Fruit fly (Drosophila melanogaster): ENCODE measurements around the gene CG8353.

Gene CG8353

dm6 chr2L:8239712-8240245 is 25.9 kb downstream of the CG8353 start, which contains the start of gene Pvr (continued):
- TF ChIP-seq CG12219 (GFP tag; optimal IDR thresholded peaks at IDR 0.05), result no peak
- peak; percentile 88 for TF ChIP-seq Jarid2 (GFP tag; optimal IDR thresholded peaks at IDR 0.05)
- TF ChIP-seq mld (GFP tag; IDR thresholded peaks at IDR 0.05; ENCODE audit: partially characterized antibody), result peak; percentile 82
- no peak for TF ChIP-seq Side (GFP tag; optimal IDR thresholded peaks at IDR 0.05)
- peak; percentile 95 for TF ChIP-seq BEAF-32 (GFP tag; optimal IDR thresholded peaks at IDR 0.05)
- TF ChIP-seq dpn (GFP tag; optimal IDR thresholded peaks at IDR 0.05), result peak in 1 of 2 experiments; percentile 21
- TF ChIP-seq peb (GFP tag; IDR thresholded peaks at IDR 0.05), result no peak
- peak; percentile 70 for TF ChIP-seq pzg (GFP tag; optimal IDR thresholded peaks at IDR 0.05)
- TF ChIP-seq CG6791 (GFP tag; IDR thresholded peaks at IDR 0.05; ENCODE audit: partially characterized antibody), result peak; percentile 95
- peak; percentile 94 for TF ChIP-seq inv (GFP tag; IDR thresholded peaks at IDR 0.05; ENCODE audit: partially characterized antibody)
- peak; percentile 15; the same call in 1 of the 2 replicates for TF ChIP-seq stc (GFP tag; IDR thresholded peaks at IDR 0.05)
- no peak for TF ChIP-seq Bdp1 (GFP tag; optimal IDR thresholded peaks at IDR 0.05)
- TF ChIP-seq Fer3 (tag; optimal IDR thresholded peaks at IDR 0.05), result no peak
- TF ChIP-seq CG6813 (GFP tag; optimal IDR thresholded peaks at IDR 0.05), result no peak
- TF ChIP-seq trem (tag; optimal IDR thresholded peaks at IDR 0.05), result peak; percentile 67
- peak; percentile 39 for TF ChIP-seq CG32532 (GFP tag; IDR thresholded peaks at IDR 0.05)
- TF ChIP-seq BtbVII (GFP tag; optimal IDR thresholded peaks at IDR 0.05), result peak; percentile 18
- TF ChIP-seq NC2β (GFP tag; optimal IDR thresholded peaks at IDR 0.05), result no peak
- no peak for TF ChIP-seq kay (GFP tag; optimal IDR thresholded peaks at IDR 0.05)
- TF ChIP-seq Mad (GFP tag; optimal IDR thresholded peaks at IDR 0.05), result peak; percentile 0
- peak; percentile 4 for TF ChIP-seq Max (GFP tag; optimal IDR thresholded peaks at IDR 0.05)
- TF ChIP-seq dmrt99B (tag; optimal IDR thresholded peaks at IDR 0.05), result no peak
- TF ChIP-seq CG17328 (GFP tag; IDR thresholded peaks at IDR 0.05), result no peak
- TF ChIP-seq vvl (GFP tag; IDR thresholded peaks at IDR 0.05), result peak; percentile 31; the same call in 1 of the 2 replicates
- TF ChIP-seq tll (GFP tag; optimal IDR thresholded peaks at IDR 0.05), result peak in 1 of 2 experiments; percentile 14
- no peak for TF ChIP-seq CkIIα-i1 (GFP tag; IDR thresholded peaks at IDR 0.05)
- TF ChIP-seq CG8478 (optimal IDR thresholded peaks at IDR 0.05), result no peak
- TF ChIP-seq CG3995 (GFP tag; optimal IDR thresholded peaks at IDR 0.05), result peak; percentile 93
- TF ChIP-seq ems (GFP tag; optimal IDR thresholded peaks at IDR 0.05), result peak; percentile 32
- TF ChIP-seq Hmr (GFP tag; optimal IDR thresholded peaks at IDR 0.05), result peak; percentile 64
- TF ChIP-seq CoRest (tag; optimal IDR thresholded peaks at IDR 0.05), result peak; percentile 29
- TF ChIP-seq CG13624 (GFP tag; optimal IDR thresholded peaks at IDR 0.05), result peak; percentile 51
- TF ChIP-seq Adf1 (GFP tag; IDR thresholded peaks at IDR 0.05), result peak; percentile 21; the same call in 1 of the 2 replicates
- TF ChIP-seq Ets97D (GFP tag; optimal IDR thresholded peaks at IDR 0.05), result peak; percentile 71
- TF ChIP-seq CG9437 (GFP tag; optimal IDR thresholded peaks at IDR 0.05), result peak; percentile 50
- peak; percentile 94 for TF ChIP-seq knrl (GFP tag; IDR thresholded peaks at IDR 0.05; ENCODE audit: partially characterized antibody)
- TF ChIP-seq sna (GFP tag; IDR thresholded peaks at IDR 0.05; ENCODE audit: partially characterized antibody), result peak; percentile 96
- 0 out of 2 replicates have a peak, but pooled peaks have one; percentile 14 for TF ChIP-seq sob (GFP tag; IDR thresholded peaks at IDR 0.05)
- peak; percentile 85 for TF ChIP-seq CG34224 (GFP tag; IDR thresholded peaks at IDR 0.05; ENCODE audit: partially characterized antibody)
- no peak for TF ChIP-seq Doc2 (GFP tag; IDR thresholded peaks at IDR 0.05)
- peak; percentile 3 for TF ChIP-seq CG3281 (GFP tag; optimal IDR thresholded peaks at IDR 0.05)
- no peak for TF ChIP-seq CG2678 (tag; optimal IDR thresholded peaks at IDR 0.05)
- peak; percentile 26; the same call in 1 of the 2 replicates for TF ChIP-seq Rfx (GFP tag; IDR thresholded peaks at IDR 0.05)
- no peak for TF ChIP-seq Hr39 (optimal IDR thresholded peaks at IDR 0.05)
- TF ChIP-seq CG8924 (tag; optimal IDR thresholded peaks at IDR 0.05), result peak; percentile 3
- peak; percentile 32 for TF ChIP-seq lbe (GFP tag; optimal IDR thresholded peaks at IDR 0.05)
- peak; percentile 24 for TF ChIP-seq lilli (GFP tag; optimal IDR thresholded peaks at IDR 0.05)
- TF ChIP-seq CTCF (GFP tag; optimal IDR thresholded peaks at IDR 0.05), result peak; percentile 60
- TF ChIP-seq CG12769 (tag; optimal IDR thresholded peaks at IDR 0.05), result no peak
- peak; percentile 1 for TF ChIP-seq bcd (GFP tag; optimal IDR thresholded peaks at IDR 0.05)

All from whole organism, embryonic.